Fruit fly (Drosophila melanogaster) whole organism, adult: ENCODE measurements around the gene CG46314.

Experiments
- CG11617 ChIP-seq: fragments of 200-800 bp; sonication (Bioruptor generic); optimal IDR thresholded peaks from 2 replicates; lab custom pipeline; 2017; ENCODE audit warnings: mild to moderate bottlenecking, missing biosample characterization, missing genetic modification reagents, missing genetic modification characterization
- CG7045 ChIP-seq: fragments of 200-800 bp; sonication (Bioruptor generic); optimal IDR thresholded peaks from 2 replicates; lab custom pipeline; 2017; ENCODE audit warnings: missing biosample characterization, mild to moderate bottlenecking, missing genetic modification characterization
- Crg-1 ChIP-seq: fragments of 200-800 bp; sonication (Bioruptor generic); optimal IDR thresholded peaks from 2 replicates; lab custom pipeline; 2016; ENCODE audit warnings: missing biosample characterization, missing genetic modification characterization
- Mnt ChIP-seq: fragments of 200-800 bp; sonication (Bioruptor generic); optimal IDR thresholded peaks from 2 replicates; lab custom pipeline; 2016; ENCODE audit warnings: missing biosample characterization, mild to moderate bottlenecking, missing genetic modification characterization
- bab1 ChIP-seq: fragments of 200-800 bp; sonication (Bioruptor generic); optimal IDR thresholded peaks from 3 replicates; lab custom pipeline; 2019; ENCODE audit warnings: missing biosample characterization, mild to moderate bottlenecking, missing genetic modification characterization, moderate library complexity
- cic ChIP-seq: fragments of 200-800 bp; sonication (Bioruptor generic); optimal IDR thresholded peaks from 2 replicates; lab custom pipeline; 2017; ENCODE audit warnings: missing biosample characterization, mild to moderate bottlenecking, missing genetic modification characterization, moderate library complexity
- pad ChIP-seq: fragments of 200-800 bp; sonication (Bioruptor generic); optimal IDR thresholded peaks from 3 replicates; lab custom pipeline; 2017; ENCODE audit warnings: missing biosample characterization, missing genetic modification characterization, mild to moderate bottlenecking, moderate library complexity, missing genetic modification reagents
- toe ChIP-seq: fragments of 200-800 bp; sonication (Bioruptor generic); optimal IDR thresholded peaks from 2 replicates; lab custom pipeline; 2016; ENCODE audit warnings: missing biosample characterization, missing genetic modification characterization

dm6 chr2L:21331502-21331901, 17.3 kb downstream of the CG46314 start, which contains the start of gene dimm:
- TF ChIP-seq bab1 (GFP tag; lab: Kevin White, UChicago), result no peak
- no peak for TF ChIP-seq cic
- no peak for TF ChIP-seq pad
- TF ChIP-seq CG11617 (GFP tag; lab: Kevin White, UChicago), result no peak
- no peak for TF ChIP-seq Mnt (GFP tag; lab: Kevin White, UChicago)
- no peak for TF ChIP-seq Crg-1 (GFP tag; lab: Kevin White, UChicago)
- no peak for TF ChIP-seq toe (GFP tag; lab: Kevin White, UChicago)
- no peak for TF ChIP-seq CG7045 (GFP tag; lab: Kevin White, UChicago)
